Fruit fly (Drosophila melanogaster) whole organism, embryonic: ENCODE results near the gene CG14893.

Experiments
- BEAF-32 ChIP-seq: fragments of 200-800 bp; sonication (Bioruptor generic); optimal IDR thresholded peaks from 3 replicates; lab custom pipeline; 2017; ENCODE audit warnings: missing biosample characterization, missing genetic modification characterization, mild to moderate bottlenecking, moderate library complexity, missing genetic modification reagents
- Bdp1 ChIP-seq: fragments of 200-800 bp; sonication (Bioruptor generic); optimal IDR thresholded peaks from 3 replicates; lab custom pipeline; 2016; ENCODE audit warnings: missing biosample characterization, missing genetic modification characterization
- CG10654 ChIP-seq: fragments of 200-800 bp; sonication (Bioruptor generic); optimal IDR thresholded peaks from 2 replicates; lab custom pipeline; 2016; ENCODE audit warnings: missing biosample characterization, missing genetic modification characterization
- CG10979 ChIP-seq: fragments of 200-800 bp; sonication (Bioruptor generic); optimal IDR thresholded peaks from 2 replicates; lab custom pipeline; 2018; ENCODE audit warnings: missing biosample characterization, mild to moderate bottlenecking, missing genetic modification characterization, moderate library complexity
- CG11093 ChIP-seq: fragments of 200-800 bp; sonication (Bioruptor generic); IDR thresholded peaks from 3 replicates; pipeline ENCODE4 v1.3.6; 2022; ENCODE audit warnings: missing biosample characterization, missing genetic modification characterization
- CG12299 ChIP-seq: fragments of 200-800 bp; sonication (Bioruptor generic); optimal IDR thresholded peaks from 2 replicates; lab custom pipeline; 2018; ENCODE audit warnings: missing biosample characterization, mild to moderate bottlenecking, missing genetic modification characterization
- CG15696 ChIP-seq: fragments of 200-800 bp; sonication (Bioruptor generic); optimal IDR thresholded peaks from 2 replicates; lab custom pipeline; 2019; ENCODE audit warnings: missing biosample characterization, mild to moderate bottlenecking, missing genetic modification characterization, moderate library complexity
- CG16779 ChIP-seq: fragments of 200-800 bp; sonication (Bioruptor generic); IDR thresholded peaks from 2 replicates; pipeline ENCODE4 v1.3.6; 2022; ENCODE audit warnings: missing biosample characterization, missing genetic modification characterization
- CG3163 ChIP-seq: fragments of 200-800 bp; sonication (Bioruptor generic); optimal IDR thresholded peaks from 3 replicates; lab custom pipeline; 2016; ENCODE audit warnings: missing biosample characterization, missing genetic modification characterization
- CG33557 ChIP-seq: fragments of 200-800 bp; sonication (Bioruptor generic); optimal IDR thresholded peaks from 2 replicates; lab custom pipeline; 2019; ENCODE audit warnings: missing biosample characterization, mild to moderate bottlenecking, missing genetic modification characterization, moderate library complexity
- CG3726 ChIP-seq: fragments of 200-800 bp; sonication (Bioruptor generic); IDR thresholded peaks from 3 replicates; pipeline ENCODE4, ENCODE4 v1.3.6; 2022; ENCODE audit warnings: missing biosample characterization, missing genetic modification characterization
- CG4707 ChIP-seq: fragments of 200-800 bp; sonication (Bioruptor generic); optimal IDR thresholded peaks from 2 replicates; lab custom pipeline; 2018; ENCODE audit warnings: missing biosample characterization, mild to moderate bottlenecking, missing genetic modification characterization, moderate library complexity
- CG7987 ChIP-seq: fragments of 200-800 bp; sonication (Bioruptor generic); optimal IDR thresholded peaks from 2 replicates; lab custom pipeline; 2018; ENCODE audit warnings: missing biosample characterization, mild to moderate bottlenecking, missing genetic modification characterization, moderate library complexity
- CG9609 ChIP-seq: fragments of 200-800 bp; sonication (Bioruptor generic); optimal IDR thresholded peaks from 3 replicates; lab custom pipeline; 2016; ENCODE audit warnings: missing biosample characterization, missing genetic modification characterization
- CG9932 ChIP-seq: fragments of 200-800 bp; sonication (Bioruptor generic); IDR thresholded peaks from 2 replicates; pipeline ENCODE4 v1.3.6; 2022; ENCODE audit warnings: missing biosample characterization, missing genetic modification characterization
- D ChIP-seq, 2 experiments: fragments of 200-800 bp in 1 of 2; fragments of >200 bp in 1 of 2; sonication (Bioruptor generic) in 1 of 2; optimal IDR thresholded peaks; 2 replicates in 1 of 2; 3 replicates in 1 of 2; lab custom pipeline; 2017; ENCODE audit warnings: mild to moderate bottlenecking in 1 of 2, missing biosample characterization in 1 of 2, missing genetic modification characterization in 1 of 2, missing genetic modification reagents in 1 of 2
- Dip3 ChIP-seq: fragments of 200-800 bp; sonication (Bioruptor generic); optimal IDR thresholded peaks from 3 replicates; lab custom pipeline; 2016; ENCODE audit warnings: missing biosample characterization, missing genetic modification characterization
- Ets97D ChIP-seq: fragments of 200-800 bp; sonication (Bioruptor generic); optimal IDR thresholded peaks from 3 replicates; lab custom pipeline; 2016; ENCODE audit warnings: missing biosample characterization, missing genetic modification characterization
- H2.0 ChIP-seq: fragments of 200-800 bp; sonication (Bioruptor generic); IDR thresholded peaks from 2 replicates; pipeline ENCODE4 v1.3.6; 2022; ENCODE audit warnings: missing biosample characterization, missing genetic modification characterization
- Jarid2 ChIP-seq: fragments of 200-800 bp; sonication (Bioruptor generic); optimal IDR thresholded peaks from 3 replicates; lab custom pipeline; 2017; ENCODE audit warnings: mild to moderate bottlenecking, missing biosample characterization, missing genetic modification reagents, missing genetic modification characterization
- Med ChIP-seq: fragments of 200-800 bp; sonication (Bioruptor generic); peaks from one replicate; lab custom pipeline; 2016; ENCODE audit warnings: missing biosample characterization, missing genetic modification characterization, mild to moderate bottlenecking, inconsistent platforms, moderate library complexity
- NK7.1 ChIP-seq: fragments of 200-800 bp; sonication (Bioruptor generic); optimal IDR thresholded peaks from 3 replicates; lab custom pipeline; 2016; ENCODE audit warnings: missing biosample characterization, missing genetic modification characterization
- Nf-YB ChIP-seq: fragments of 200-800 bp; sonication (Bioruptor generic); optimal IDR thresholded peaks from 3 replicates; lab custom pipeline; 2019; ENCODE audit warnings: missing biosample characterization, mild to moderate bottlenecking, missing genetic modification characterization, moderate library complexity
- Opbp ChIP-seq: fragments of 200-800 bp; sonication (Bioruptor generic); IDR thresholded peaks from 3 replicates; pipeline ENCODE4 v1.3.6; 2022; ENCODE audit warnings: missing biosample characterization, missing genetic modification characterization; ENCODE audit not compliant: partially characterized antibody
- Scr ChIP-seq: fragments of 200-800 bp; sonication (Bioruptor generic); IDR thresholded peaks from 2 replicates; pipeline ENCODE4 v1.3.6; 2022; ENCODE audit warnings: missing biosample characterization, missing genetic modification characterization; ENCODE audit not compliant: partially characterized antibody
- Spps ChIP-seq: fragments of 200-800 bp; sonication (Bioruptor generic); optimal IDR thresholded peaks from 2 replicates; lab custom pipeline; 2018; ENCODE audit warnings: missing biosample characterization, mild to moderate bottlenecking, missing genetic modification characterization
- Sry-β ChIP-seq: fragments of 200-800 bp; sonication (Bioruptor generic); optimal IDR thresholded peaks from 2 replicates; lab custom pipeline; 2018; ENCODE audit warnings: missing biosample characterization, mild to moderate bottlenecking, missing genetic modification characterization, moderate library complexity
- Tbp ChIP-seq: fragments of >200 bp; optimal IDR thresholded peaks from 2 replicates; lab custom pipeline; 2018; ENCODE audit warnings: missing biosample characterization, missing genetic modification characterization
- abd-A ChIP-seq: fragments of 200-800 bp; sonication (Bioruptor generic); optimal IDR thresholded peaks from 3 replicates; lab custom pipeline; 2019; ENCODE audit warnings: missing biosample characterization, mild to moderate bottlenecking, missing genetic modification characterization, moderate library complexity
- amos ChIP-seq: fragments of 200-800 bp; sonication (Bioruptor generic); IDR thresholded peaks from 2 replicates; pipeline ENCODE4 v1.3.6; 2022; ENCODE audit warnings: missing biosample characterization, missing genetic modification characterization; ENCODE audit not compliant: partially characterized antibody
- ap ChIP-seq: fragments of 200-800 bp; sonication (Bioruptor generic); IDR thresholded peaks from 2 replicates; pipeline ENCODE4 v1.3.6; 2022; ENCODE audit warnings: missing biosample characterization, missing genetic modification characterization
- btn ChIP-seq: fragments of 200-800 bp; sonication (Bioruptor generic); optimal IDR thresholded peaks from 2 replicates; lab custom pipeline; 2016; ENCODE audit warnings: missing biosample characterization, missing genetic modification characterization
- chm ChIP-seq: fragments of 200-800 bp; sonication (Bioruptor generic); IDR thresholded peaks from 2 replicates; pipeline ENCODE4 v1.3.6; 2022; ENCODE audit warnings: missing biosample characterization, missing genetic modification characterization
- ewg ChIP-seq: fragments of 200-800 bp; sonication (Bioruptor generic); optimal IDR thresholded peaks from 3 replicates; lab custom pipeline; 2017; ENCODE audit warnings: mild to moderate bottlenecking, missing biosample characterization, missing genetic modification reagents, missing genetic modification characterization
- h ChIP-seq: fragments of >200 bp; optimal IDR thresholded peaks from 2 replicates; lab custom pipeline; 2017
- her ChIP-seq: fragments of 200-800 bp; sonication (Bioruptor generic); optimal IDR thresholded peaks from 2 replicates; lab custom pipeline; 2016; ENCODE audit warnings: missing biosample characterization, missing genetic modification characterization
- ind ChIP-seq: fragments of 200-800 bp; sonication (Bioruptor generic); optimal IDR thresholded peaks from 3 replicates; lab custom pipeline; 2016; ENCODE audit warnings: missing biosample characterization, missing genetic modification characterization
- lilli ChIP-seq: fragments of 200-800 bp; sonication (Bioruptor generic); optimal IDR thresholded peaks from 3 replicates; lab custom pipeline; 2016; ENCODE audit warnings: missing biosample characterization, missing genetic modification characterization
- lov ChIP-seq, 2 experiments: fragments of 200-800 bp in 1 of 2; fragments of >200 bp in 1 of 2; sonication (Bioruptor generic) in 1 of 2; IDR thresholded peaks in 1 of 2; optimal IDR thresholded peaks in 1 of 2; 2 replicates in 1 of 2; 3 replicates in 1 of 2; pipeline versions ENCODE4 v1.3.6 to Lab custom; 2017 to 2022; ENCODE audit warnings: missing biosample characterization in 1 of 2, missing genetic modification characterization in 1 of 2
- mirr ChIP-seq: fragments of 200-800 bp; sonication (Bioruptor generic); optimal IDR thresholded peaks from 3 replicates; lab custom pipeline; 2018; ENCODE audit warnings: missing biosample characterization, mild to moderate bottlenecking, missing genetic modification characterization
- org-1 ChIP-seq: fragments of 200-800 bp; sonication (Bioruptor generic); optimal IDR thresholded peaks from 2 replicates; lab custom pipeline; 2017; ENCODE audit warnings: missing biosample characterization, missing genetic modification characterization
- p53 ChIP-seq: fragments of 200-800 bp; sonication (Bioruptor generic); optimal IDR thresholded peaks from 2 replicates; lab custom pipeline; 2016; ENCODE audit warnings: missing biosample characterization, missing genetic modification characterization
- pfk ChIP-seq: fragments of 200-800 bp; sonication (Bioruptor generic); optimal IDR thresholded peaks from 2 replicates; lab custom pipeline; 2018; ENCODE audit warnings: missing biosample characterization, mild to moderate bottlenecking, missing genetic modification characterization, moderate library complexity
- sc ChIP-seq, 3 experiments: fragments of >200 bp in 2 of 3; fragments of 200-800 bp in 1 of 3; sonication (Bioruptor generic) in 1 of 3; optimal IDR thresholded peaks; 2 replicates in 2 of 3; 3 replicates in 1 of 3; lab custom pipeline; 2017; ENCODE audit warnings: mild to moderate bottlenecking in 1 of 3, missing biosample characterization in 1 of 3, missing genetic modification characterization in 1 of 3, missing genetic modification reagents in 1 of 3
- sisA ChIP-seq: fragments of 200-800 bp; sonication (Bioruptor generic); IDR thresholded peaks from 2 replicates; pipeline ENCODE4 v1.3.6; 2022; ENCODE audit warnings: missing biosample characterization, missing genetic modification characterization
- stc ChIP-seq: fragments of 200-800 bp; sonication (Bioruptor generic); IDR thresholded peaks from 2 replicates; pipeline ENCODE4 v1.3.6; 2022; ENCODE audit warnings: missing biosample characterization, missing genetic modification characterization
- sug ChIP-seq: fragments of 200-800 bp; optimal IDR thresholded peaks from 2 replicates; lab custom pipeline; 2019; ENCODE audit warnings: missing biosample characterization, mild to moderate bottlenecking, missing genetic modification characterization, moderate library complexity
- trem ChIP-seq: fragments of 200-800 bp; optimal IDR thresholded peaks from 3 replicates; lab custom pipeline; 2019; ENCODE audit warnings: missing biosample characterization, mild to moderate bottlenecking, missing genetic modification characterization, moderate library complexity

CG14893 gene

dm6 chr3R:16624750-16625549 is 4.4 kb downstream of the CG14893 start, which contains the start of gene Fas1 (continued):
- no peak for TF ChIP-seq CG33557 (GFP tag; lab: Kevin White, UChicago)
- TF ChIP-seq Scr = peak; percentile 71
- TF ChIP-seq CG3163 (GFP tag; lab: Kevin White, UChicago) = no peak
- TF ChIP-seq CG12299 (tag; lab: Kevin White, UChicago) = peak; percentile 13
- no peak for TF ChIP-seq sisA
- TF ChIP-seq NK7.1 (GFP tag; lab: Kevin White, UChicago) = no peak
- TF ChIP-seq her (GFP tag; lab: Kevin White, UChicago) = no peak
- peak; percentile 9; the same call in 1 of the 2 replicates for TF ChIP-seq stc (GFP tag; lab: Robert Waterston, UW)
- TF ChIP-seq Tbp = no peak
- no peak for TF ChIP-seq mirr
- TF ChIP-seq Nf-YB = no peak
- TF ChIP-seq CG9609 (GFP tag; lab: Kevin White, UChicago) = no peak
- TF ChIP-seq org-1 (GFP tag; lab: Kevin White, UChicago) = no peak
- TF ChIP-seq pfk (GFP tag; lab: Kevin White, UChicago) = no peak
- TF ChIP-seq ind (GFP tag; lab: Kevin White, UChicago) = no peak
- TF ChIP-seq btn (GFP tag; lab: Kevin White, UChicago) = no peak
- TF ChIP-seq D (optimal IDR thresholded peaks at IDR 0.05; lab: Kevin White, UChicago) = no peak
- TF ChIP-seq D (GFP tag; optimal IDR thresholded peaks at IDR 0.05; lab: Kevin White, UChicago) = no peak
- no peak for TF ChIP-seq Bdp1 (GFP tag; lab: Kevin White, UChicago)
- TF ChIP-seq h (lab: Kevin White, UChicago) = no peak
- TF ChIP-seq Opbp (GFP tag; lab: Robert Waterston, UW) = peak; percentile 71
- no peak for TF ChIP-seq sc (optimal IDR thresholded peaks at IDR 0.05; lab: Kevin White, UChicago)
- no peak for TF ChIP-seq sc (GFP tag; optimal IDR thresholded peaks at IDR 0.05; lab: Kevin White, UChicago)
- TF ChIP-seq CG15696 = no peak
- TF ChIP-seq H2.0 (GFP tag; lab: Robert Waterston, UW) = no peak
- peak; percentile 29; the same call in 1 of the 2 replicates for TF ChIP-seq CG9932 (GFP tag; lab: Robert Waterston, UW)
- TF ChIP-seq CG10979 (tag; lab: Kevin White, UChicago) = peak; percentile 24
- TF ChIP-seq Jarid2 = peak; percentile 83
- TF ChIP-seq Med = peak; percentile 78
- no peak for TF ChIP-seq lov (optimal IDR thresholded peaks at IDR 0.05; lab: Kevin White, UChicago)
- no peak for TF ChIP-seq lov (GFP tag; IDR thresholded peaks at IDR 0.05; lab: Robert Waterston, UW)
- TF ChIP-seq trem (tag; lab: Kevin White, UChicago) = peak; percentile 52
- TF ChIP-seq Dip3 = no peak
- TF ChIP-seq CG16779 (GFP tag; lab: Robert Waterston, UW) = 0 out of 2 replicates have a peak, but pooled peaks have one; percentile 10
- TF ChIP-seq CG7987 (GFP tag; lab: Kevin White, UChicago) = peak; percentile 23
- no peak for TF ChIP-seq ap (GFP tag; lab: Robert Waterston, UW)
- TF ChIP-seq BEAF-32 (GFP tag; lab: Kevin White, UChicago) = peak; percentile 76
- no peak for TF ChIP-seq abd-A
- TF ChIP-seq Sry-β = peak; percentile 69
- TF ChIP-seq ewg (GFP tag; lab: Kevin White, UChicago) = no peak
- TF ChIP-seq amos (GFP tag; lab: Robert Waterston, UW) = peak; percentile 71
- TF ChIP-seq lilli (GFP tag; lab: Kevin White, UChicago) = no peak
- TF ChIP-seq CG11093 = no peak
- TF ChIP-seq Ets97D = peak; percentile 59
- TF ChIP-seq CG3726 = no peak
- no peak for TF ChIP-seq p53 (GFP tag; lab: Kevin White, UChicago)
- no peak for TF ChIP-seq sug (tag; lab: Kevin White, UChicago)
- no peak for TF ChIP-seq Spps
- peak; percentile 54; the same call in 1 of the 2 replicates for TF ChIP-seq chm (GFP tag; lab: Robert Waterston, UW)
- peak; percentile 41 for TF ChIP-seq CG4707 (GFP tag; lab: Kevin White, UChicago)
- TF ChIP-seq CG10654 (GFP tag; lab: Kevin White, UChicago) = no peak
